Worm (Caenorhabditis elegans) whole organism, L4 larva: ENCODE measurements around the gene F31B9.4.

Experiments used
- F26F4.8 ChIP-seq: fragments of 200-800 bp; sonication (Bioruptor generic); conservative IDR thresholded peaks from 2 replicates; pipeline ENCODE4 v1.3.6; 2022; ENCODE audit warnings: missing genetic modification characterization, missing compliant biosample characterization
- Y75B8A.6 ChIP-seq: fragments of 200-800 bp; sonication (Bioruptor generic); IDR thresholded peaks from 2 replicates; pipeline ENCODE4 v1.3.6; 2022; ENCODE audit warnings: missing genetic modification reagents, missing genetic modification characterization, missing compliant biosample characterization
- ama-1 ChIP-seq: fragments of 150-350 bp; optimal IDR thresholded peaks from 2 replicates; lab custom pipeline; 2014; ENCODE audit warnings: inconsistent platforms, mixed read lengths
- attf-4 ChIP-seq: sonication (generic microtip); optimal IDR thresholded peaks from 3 replicates; lab custom pipeline; 2017; ENCODE audit warnings: missing biosample characterization, missing genetic modification characterization
- mep-1 ChIP-seq: fragments of 150-350 bp; sonication (generic microtip); optimal IDR thresholded peaks from 3 replicates; lab custom pipeline; 2014; ENCODE audit warnings: missing biosample characterization, missing genetic modification characterization
- vab-7 ChIP-seq: fragments of 200-800 bp; sonication (Bioruptor generic); IDR thresholded peaks from 2 replicates; pipeline ENCODE4 v1.3.6; 2022; ENCODE audit warnings: missing genetic modification reagents, missing genetic modification characterization, missing compliant biosample characterization

DNA sequence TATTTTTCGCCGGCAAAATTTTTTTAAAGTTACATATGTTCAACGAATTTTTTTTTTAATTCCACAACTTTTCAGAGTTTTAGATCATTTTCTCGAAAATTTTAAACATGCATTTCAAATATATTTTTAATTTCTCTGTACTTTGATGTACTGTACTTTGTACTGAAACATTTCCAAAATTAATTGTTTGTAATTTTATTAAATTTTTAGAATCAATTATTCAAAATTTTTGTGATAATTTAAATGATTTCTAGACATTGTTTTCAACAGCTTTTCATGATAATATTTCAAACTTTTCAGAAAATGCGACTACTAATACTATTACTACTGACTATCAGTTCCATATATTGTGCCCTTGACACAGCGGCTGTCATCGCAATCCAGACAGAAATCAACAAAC, 26.8 kb upstream of the F31B9.4 start, which contains the start of gene mec-5:
- TF ChIP-seq ama-1 (lab: Kevin White, UChicago): no peak
- no peak for TF ChIP-seq mep-1
- TF ChIP-seq Y75B8A.6: no peak
- no peak for TF ChIP-seq F26F4.8
- TF ChIP-seq vab-7 (GFP tag; lab: Robert Waterston, UW): no peak
- no peak for TF ChIP-seq attf-4 (tag; lab: Kevin White, UChicago)
